Worm (Caenorhabditis elegans): Measurements from ENCODE around the gene T28C6.7.

DNA sequence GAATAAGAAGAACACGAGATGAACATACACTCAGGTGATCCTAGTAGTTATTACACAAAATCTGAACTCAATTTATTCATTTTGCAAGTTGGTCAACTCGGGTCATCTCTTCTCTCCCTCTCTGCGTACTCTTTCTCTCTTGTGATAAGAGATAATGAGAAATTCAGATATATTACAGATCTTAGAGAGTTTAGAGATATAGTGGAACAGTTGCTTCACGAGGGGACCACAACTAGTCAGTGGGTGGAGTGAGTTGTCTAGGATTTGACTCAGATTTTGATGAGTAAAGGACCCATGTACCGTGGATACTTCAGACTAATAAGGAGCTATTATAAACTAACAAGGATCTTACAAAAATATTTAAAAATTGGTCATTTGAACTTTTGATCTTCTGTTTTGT is 14.0 kb upstream of the T28C6.7 start, which contains the start of gene exc-5:
- TF ChIP-seq pha-4 (tag; optimal IDR thresholded peaks at IDR 0.05) = no peak
- no peak for TF ChIP-seq nhr-237 (tag; optimal IDR thresholded peaks at IDR 0.05)
- TF ChIP-seq nhr-25 (tag; optimal IDR thresholded peaks at IDR 0.05) = no peak
- TF ChIP-seq nfya-1 (tag; optimal IDR thresholded peaks at IDR 0.05; ENCODE audit: insufficient read depth) = no peak
- TF ChIP-seq nhr-77 (tag; optimal IDR thresholded peaks at IDR 0.05) = no peak
- TF ChIP-seq ama-1 (optimal IDR thresholded peaks at IDR 0.05) = no peak
- TF ChIP-seq mdl-1 (tag; optimal IDR thresholded peaks at IDR 0.05) = no peak
- TF ChIP-seq aly-2 (tag; optimal IDR thresholded peaks at IDR 0.05) = no peak
- no peak for TF ChIP-seq ceh-9 (tag; optimal IDR thresholded peaks at IDR 0.05)
- TF ChIP-seq skn-1 (tag; optimal IDR thresholded peaks at IDR 0.05) = no peak
- no peak for TF ChIP-seq unc-39 (tag; optimal IDR thresholded peaks at IDR 0.05)
- TF ChIP-seq fos-1 (tag; optimal IDR thresholded peaks at IDR 0.05) = no peak
- no peak for TF ChIP-seq unc-62 (GFP tag; optimal IDR thresholded peaks at IDR 0.05)
